Worm (Caenorhabditis elegans) whole organism, L4/young adult: ENCODE results near the gene F48F7.5.

Source experiments
- W03F9.2 ChIP-seq: fragments of 150-350 bp; optimal IDR thresholded peaks from 2 replicates; lab custom pipeline; 2014; ENCODE audit warnings: missing biosample characterization, missing genetic modification characterization
- him-1 ChIP-seq: sonication (generic microtip); optimal IDR thresholded peaks from 2 replicates; lab custom pipeline; 2016; ENCODE audit warnings: missing genotype, missing genetic modification reagents, missing genetic modification characterization, missing compliant biosample characterization

DNA sequence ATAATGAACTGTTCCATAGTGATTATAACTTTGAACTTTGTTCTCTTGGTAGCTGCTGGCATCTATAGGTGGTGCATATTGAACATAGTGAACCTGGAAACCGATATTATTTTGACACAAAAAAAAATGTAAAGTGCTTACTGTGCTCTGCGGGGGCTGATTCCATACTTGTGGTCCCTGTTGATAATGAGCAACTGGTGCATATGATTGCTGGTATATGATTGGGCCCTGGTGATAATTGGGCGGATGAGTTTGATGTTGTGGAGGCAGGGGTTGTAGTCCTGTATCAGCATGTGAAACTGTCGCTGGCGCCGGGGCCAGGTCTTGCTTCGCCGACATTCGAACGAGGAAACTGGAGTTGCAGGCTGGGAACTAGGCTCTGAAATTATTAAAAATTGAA lies 7.2 kb upstream of the F48F7.5 start, which contains the start of gene pqn-39:
- no peak for TF ChIP-seq W03F9.2
- no peak for TF ChIP-seq him-1 (tag; lab: Kevin White, UChicago)
